Fruit fly (Drosophila melanogaster) whole organism, embryonic: Measurements from ENCODE around the gene CG5928.

Experiments
- B-H2 ChIP-seq: fragments of 200-800 bp; sonication (Bioruptor generic); optimal IDR thresholded peaks from 2 replicates; lab custom pipeline; 2018; ENCODE audit warnings: missing biosample characterization, mild to moderate bottlenecking, missing genetic modification characterization
- BEAF-32 ChIP-seq: fragments of 200-800 bp; sonication (Bioruptor generic); optimal IDR thresholded peaks from 3 replicates; lab custom pipeline; 2017; ENCODE audit warnings: missing biosample characterization, missing genetic modification characterization, mild to moderate bottlenecking, moderate library complexity, missing genetic modification reagents
- CG11247 ChIP-seq: fragments of 200-800 bp; sonication (Bioruptor generic); IDR thresholded peaks from 2 replicates; pipeline ENCODE4 v1.3.6; 2022; ENCODE audit warnings: missing biosample characterization, missing genetic modification characterization
- CG11695 ChIP-seq: fragments of 200-800 bp; sonication (Bioruptor generic); IDR thresholded peaks from 3 replicates; pipeline ENCODE4 v1.3.6; 2022; ENCODE audit warnings: missing biosample characterization, missing genetic modification characterization
- CG12769 ChIP-seq: fragments of 200-800 bp; sonication (Bioruptor generic); optimal IDR thresholded peaks from 2 replicates; lab custom pipeline; 2019; ENCODE audit warnings: missing biosample characterization, mild to moderate bottlenecking, missing genetic modification characterization, moderate library complexity
- CG13123 ChIP-seq: fragments of 200-800 bp; sonication (Bioruptor generic); optimal IDR thresholded peaks from 2 replicates; lab custom pipeline; 2016; ENCODE audit warnings: missing biosample characterization, missing genetic modification characterization
- CG14965 ChIP-seq: fragments of 200-800 bp; sonication (Bioruptor generic); optimal IDR thresholded peaks from 2 replicates; lab custom pipeline; 2016; ENCODE audit warnings: missing biosample characterization, missing genetic modification characterization, borderline replicate concordance
- CG15601 ChIP-seq: fragments of 200-800 bp; sonication (Bioruptor generic); optimal IDR thresholded peaks from 3 replicates; lab custom pipeline; 2019; ENCODE audit warnings: missing biosample characterization, mild to moderate bottlenecking, missing genetic modification characterization, moderate library complexity
- CG17186 ChIP-seq: fragments of 200-800 bp; sonication (Bioruptor generic); optimal IDR thresholded peaks from 3 replicates; lab custom pipeline; 2017; ENCODE audit warnings: missing biosample characterization, missing genetic modification reagents, missing genetic modification characterization
- CG17829 ChIP-seq: fragments of 200-800 bp; optimal IDR thresholded peaks from 2 replicates; lab custom pipeline; 2019; ENCODE audit warnings: missing biosample characterization, mild to moderate bottlenecking, missing genetic modification characterization, moderate library complexity
- CG2120 ChIP-seq: fragments of 200-800 bp; sonication (Bioruptor generic); optimal IDR thresholded peaks from 3 replicates; lab custom pipeline; 2016; ENCODE audit warnings: missing biosample characterization, missing genetic modification characterization
- CG2678 ChIP-seq: fragments of 200-800 bp; sonication (Bioruptor generic); optimal IDR thresholded peaks from 3 replicates; lab custom pipeline; 2019; ENCODE audit warnings: missing biosample characterization, mild to moderate bottlenecking, missing genetic modification characterization, moderate library complexity
- CG30431 ChIP-seq: fragments of 200-800 bp; sonication (Bioruptor generic); optimal IDR thresholded peaks from 2 replicates; lab custom pipeline; 2017; ENCODE audit warnings: missing biosample characterization, missing genetic modification characterization
- CG3281 ChIP-seq: fragments of 200-800 bp; sonication (Bioruptor generic); optimal IDR thresholded peaks from 3 replicates; lab custom pipeline; 2017; ENCODE audit warnings: missing biosample characterization, mild to moderate bottlenecking, missing genetic modification characterization
- CG5245 ChIP-seq: fragments of 200-800 bp; sonication (Bioruptor generic); optimal IDR thresholded peaks from 3 replicates; lab custom pipeline; 2016; ENCODE audit warnings: missing biosample characterization, missing genetic modification characterization
- CG6791 ChIP-seq: fragments of 200-800 bp; sonication (Bioruptor generic); IDR thresholded peaks from 3 replicates; pipeline ENCODE4 v1.3.6; 2022; ENCODE audit warnings: missing biosample characterization, missing genetic modification characterization; ENCODE audit not compliant: partially characterized antibody
- CG7372 ChIP-seq: fragments of 200-800 bp; sonication (Bioruptor generic); IDR thresholded peaks from 2 replicates; pipeline ENCODE4 v1.3.6; 2022; ENCODE audit warnings: missing biosample characterization, missing genetic modification characterization
- CG9797 ChIP-seq: fragments of 200-800 bp; sonication (Bioruptor generic); optimal IDR thresholded peaks from 3 replicates; lab custom pipeline; 2018; ENCODE audit warnings: missing biosample characterization, mild to moderate bottlenecking, missing genetic modification characterization
- CG9817 ChIP-seq: fragments of 200-800 bp; sonication (Bioruptor generic); optimal IDR thresholded peaks from 2 replicates; lab custom pipeline; 2018; ENCODE audit warnings: missing biosample characterization, mild to moderate bottlenecking, missing genetic modification characterization, moderate library complexity
- D19A ChIP-seq: fragments of 200-800 bp; optimal IDR thresholded peaks from 3 replicates; lab custom pipeline; 2019; ENCODE audit warnings: missing biosample characterization, mild to moderate bottlenecking, missing genetic modification characterization, moderate library complexity
- Dbx ChIP-seq: fragments of 200-800 bp; sonication (Bioruptor generic); IDR thresholded peaks from 3 replicates; pipeline ENCODE4 v1.3.6; 2022; ENCODE audit warnings: missing biosample characterization, missing genetic modification characterization
- Fer3 ChIP-seq: fragments of 200-800 bp; sonication (Bioruptor generic); optimal IDR thresholded peaks from 2 replicates; lab custom pipeline; 2018; ENCODE audit warnings: missing biosample characterization, mild to moderate bottlenecking, missing genetic modification characterization, moderate library complexity
- Hand ChIP-seq: fragments of 200-800 bp; sonication (Bioruptor generic); optimal IDR thresholded peaks from 2 replicates; lab custom pipeline; 2017; ENCODE audit warnings: mild to moderate bottlenecking, missing biosample characterization, missing genetic modification reagents, missing genetic modification characterization
- HmgZ ChIP-seq: fragments of 200-800 bp; sonication (Bioruptor generic); optimal IDR thresholded peaks from 2 replicates; lab custom pipeline; 2018; ENCODE audit warnings: missing biosample characterization, mild to moderate bottlenecking, missing genetic modification characterization
- Kr ChIP-seq: fragments of 200-800 bp; sonication (Bioruptor generic); optimal IDR thresholded peaks from 2 replicates; lab custom pipeline; 2017; ENCODE audit warnings: missing biosample characterization, mild to moderate bottlenecking, missing genetic modification characterization
- MESR4 ChIP-seq: fragments of 200-800 bp; sonication (Bioruptor generic); optimal IDR thresholded peaks from 2 replicates; lab custom pipeline; 2018; ENCODE audit warnings: missing biosample characterization, mild to moderate bottlenecking, missing genetic modification characterization, moderate library complexity
- NfI ChIP-seq: fragments of 200-800 bp; sonication (Bioruptor generic); optimal IDR thresholded peaks from 3 replicates; lab custom pipeline; 2018; ENCODE audit warnings: missing biosample characterization, mild to moderate bottlenecking, missing genetic modification characterization, moderate library complexity
- Ptx1 ChIP-seq: fragments of 200-800 bp; sonication (Bioruptor generic); IDR thresholded peaks from 2 replicates; pipeline ENCODE4 v1.3.6; 2022; ENCODE audit warnings: missing biosample characterization, missing genetic modification characterization
- TFAM ChIP-seq: fragments of 200-800 bp; sonication (Bioruptor generic); optimal IDR thresholded peaks from 2 replicates; lab custom pipeline; 2017; ENCODE audit warnings: missing biosample characterization, missing genetic modification characterization, inconsistent platforms
- Usf ChIP-seq: fragments of 200-800 bp; sonication (Bioruptor generic); optimal IDR thresholded peaks from 2 replicates; lab custom pipeline; 2017; ENCODE audit warnings: missing genotype, missing biosample characterization, missing genetic modification characterization
- amos ChIP-seq: fragments of 200-800 bp; sonication (Bioruptor generic); IDR thresholded peaks from 2 replicates; pipeline ENCODE4 v1.3.6; 2022; ENCODE audit warnings: missing biosample characterization, missing genetic modification characterization; ENCODE audit not compliant: partially characterized antibody
- ap ChIP-seq: fragments of 200-800 bp; sonication (Bioruptor generic); IDR thresholded peaks from 2 replicates; pipeline ENCODE4 v1.3.6; 2022; ENCODE audit warnings: missing biosample characterization, missing genetic modification characterization
- ara ChIP-seq: fragments of 200-800 bp; sonication (Bioruptor generic); IDR thresholded peaks from 2 replicates; pipeline ENCODE4 v1.3.6; 2022; ENCODE audit warnings: missing biosample characterization, missing genetic modification characterization
- br ChIP-seq: fragments of >200 bp; optimal IDR thresholded peaks from 2 replicates; lab custom pipeline; 2017
- cas ChIP-seq: fragments of 200-800 bp; sonication (Bioruptor generic); IDR thresholded peaks from 2 replicates; pipeline ENCODE4 v1.3.6; 2022; ENCODE audit warnings: missing biosample characterization, missing genetic modification characterization
- crp ChIP-seq, 2 experiments: fragments of 200-800 bp; sonication (Bioruptor generic); optimal IDR thresholded peaks; 2 replicates in 1 of 2; 3 replicates in 1 of 2; lab custom pipeline; 2017; ENCODE audit warnings: missing biosample characterization in 2 of 2, missing genetic modification characterization in 2 of 2, mild to moderate bottlenecking in 1 of 2, moderate library complexity in 1 of 2
- dati ChIP-seq: fragments of 200-800 bp; sonication (Bioruptor generic); IDR thresholded peaks from 2 replicates; pipeline ENCODE4 v1.3.6; 2022; ENCODE audit warnings: missing biosample characterization, missing genetic modification characterization
- dmrt99B ChIP-seq: fragments of 200-800 bp; sonication (Bioruptor generic); optimal IDR thresholded peaks from 2 replicates; lab custom pipeline; 2018; ENCODE audit warnings: missing biosample characterization, mild to moderate bottlenecking, missing genetic modification characterization, moderate library complexity
- ems ChIP-seq: fragments of 200-800 bp; sonication (Bioruptor generic); optimal IDR thresholded peaks from 3 replicates; lab custom pipeline; 2016; ENCODE audit warnings: missing biosample characterization, missing genetic modification characterization
- esg ChIP-seq: fragments of 200-800 bp; sonication (Bioruptor generic); conservative IDR thresholded peaks from 2 replicates; pipeline ENCODE4 v1.3.6; 2022; ENCODE audit warnings: missing biosample characterization, missing genetic modification characterization
- eyg ChIP-seq: fragments of 200-800 bp; sonication (Bioruptor generic); optimal IDR thresholded peaks from 3 replicates; lab custom pipeline; 2016; ENCODE audit warnings: missing biosample characterization, missing genetic modification characterization
- fd64A ChIP-seq: fragments of 200-800 bp; sonication (Bioruptor generic); optimal IDR thresholded peaks from 3 replicates; lab custom pipeline; 2018; ENCODE audit warnings: missing biosample characterization, mild to moderate bottlenecking, missing genetic modification characterization
- ftz-f1 ChIP-seq: fragments of 200-800 bp; sonication (Bioruptor generic); optimal IDR thresholded peaks from 2 replicates; lab custom pipeline; 2016; ENCODE audit warnings: missing biosample characterization, missing genetic modification characterization
- hkb ChIP-seq, 2 experiments: fragments of 200-800 bp in 1 of 2; fragments of >200 bp in 1 of 2; sonication (Bioruptor generic) in 1 of 2; IDR thresholded peaks in 1 of 2; optimal IDR thresholded peaks in 1 of 2; 2 replicates each; pipeline versions ENCODE4 v1.3.6 to Lab custom; 2017 to 2022; ENCODE audit warnings: missing biosample characterization in 1 of 2, missing genetic modification characterization in 1 of 2
- nerfin-2 ChIP-seq: fragments of 200-800 bp; sonication (Bioruptor generic); IDR thresholded peaks from 2 replicates; pipeline ENCODE4 v1.3.6; 2022; ENCODE audit warnings: missing biosample characterization, missing genetic modification characterization; ENCODE audit not compliant: partially characterized antibody
- pzg ChIP-seq: fragments of 200-800 bp; sonication (Bioruptor generic); optimal IDR thresholded peaks from 3 replicates; lab custom pipeline; 2018; ENCODE audit warnings: missing biosample characterization, mild to moderate bottlenecking, missing genetic modification characterization, moderate library complexity
- salm ChIP-seq: fragments of 200-800 bp; sonication (Bioruptor generic); optimal IDR thresholded peaks from 2 replicates; lab custom pipeline; 2018; ENCODE audit warnings: missing biosample characterization, mild to moderate bottlenecking, missing genetic modification characterization
- sima ChIP-seq: fragments of 200-800 bp; sonication (Bioruptor generic); optimal IDR thresholded peaks from 2 replicates; lab custom pipeline; 2016; ENCODE audit warnings: missing biosample characterization, missing genetic modification characterization

The CG5928 gene

DNA sequence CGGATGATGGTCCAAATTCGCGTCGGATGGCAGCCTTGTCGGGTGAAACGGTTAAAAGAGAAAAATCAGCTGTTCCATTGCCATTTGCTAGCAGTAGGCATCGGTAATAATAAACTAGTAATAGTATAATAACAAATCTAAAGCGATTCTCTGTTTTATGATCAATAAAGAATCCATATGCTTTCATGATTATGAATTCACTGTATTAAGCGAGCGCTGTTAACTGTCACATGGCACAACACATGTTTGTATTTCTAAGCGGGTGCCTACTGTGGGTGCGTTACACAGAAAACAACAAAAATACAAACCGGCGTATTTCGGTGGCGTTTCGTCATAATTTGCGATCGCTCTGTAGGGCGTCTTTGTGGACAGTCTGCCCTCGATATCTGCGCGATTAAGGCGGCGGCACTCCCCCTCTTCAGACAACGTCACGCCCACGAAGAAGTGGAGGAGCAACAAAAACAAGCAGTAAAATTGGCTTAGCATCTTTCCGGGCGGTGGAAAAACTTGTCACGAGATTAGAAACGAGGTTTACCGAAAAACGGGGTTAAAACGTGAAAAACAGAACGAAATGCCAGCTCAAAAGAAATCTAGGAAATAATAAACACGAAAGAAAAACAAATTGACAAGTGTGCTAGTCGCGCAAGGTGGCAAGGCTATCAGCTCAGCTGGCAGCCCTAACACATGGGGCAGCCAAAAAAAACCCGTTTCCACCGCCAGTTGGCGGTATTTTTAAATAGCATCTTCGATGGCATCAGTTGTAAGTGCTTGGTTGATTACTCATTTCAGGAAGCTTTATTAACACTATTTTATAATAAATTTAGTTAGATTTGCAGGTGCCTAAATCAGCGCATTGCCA is 23.3 kb downstream of the CG5928 start, which contains the start of the genes Nep1 and Mipp2 (continued):
- TF ChIP-seq CG15601 (tag; lab: Kevin White, UChicago) (no peak), HmgZ (tag; lab: Kevin White, UChicago) (no peak), esg (GFP tag; lab: Robert Waterston, UW) (0 out of 2 replicates have a peak, but pooled peaks have one; percentile 23), CG11695 (GFP tag; lab: Robert Waterston, UW) (no peak), dmrt99B (tag; lab: Kevin White, UChicago) (no peak), BEAF-32 (peak; percentile 28), br (lab: Kevin White, UChicago) (no peak), crp (GFP tag; optimal IDR thresholded peaks at IDR 0.05; lab: Kevin White, UChicago) (peak in 1 of 2 experiments; percentile 78), CG7372 (0 out of 2 replicates have a peak, but pooled peaks have one; percentile 20), Usf (GFP tag; lab: Kevin White, UChicago) (no peak), Dbx (no peak; the same call in 1 of the 3 replicates), Hand (no peak), ap (GFP tag; lab: Robert Waterston, UW) (no peak), amos (no peak), CG2678 (tag; lab: Kevin White, UChicago) (peak; percentile 52), MESR4 (GFP tag; lab: Kevin White, UChicago) (no peak), D19A (tag; lab: Kevin White, UChicago) (no peak), CG14965 (GFP tag; lab: Kevin White, UChicago) (no peak), pzg (GFP tag; lab: Kevin White, UChicago) (peak; percentile 25), CG13123 (GFP tag; lab: Kevin White, UChicago) (no peak), sima (GFP tag; lab: Kevin White, UChicago) (no peak), eyg (no peak), B-H2 (GFP tag; lab: Kevin White, UChicago) (no peak), Kr (GFP tag; lab: Kevin White, UChicago) (no peak), Fer3 (tag; lab: Kevin White, UChicago) (peak; percentile 46), TFAM (GFP tag; lab: Kevin White, UChicago) (no peak), CG9797 (GFP tag; lab: Kevin White, UChicago) (no peak), ftz-f1 (no peak), ara (GFP tag; lab: Robert Waterston, UW) (no peak), nerfin-2 (GFP tag; lab: Robert Waterston, UW) (no peak), CG6791 (GFP tag; lab: Robert Waterston, UW) (no peak), CG12769 (tag; lab: Kevin White, UChicago) (peak; percentile 51), CG17829 (tag; lab: Kevin White, UChicago) (no peak), ems (peak; percentile 1), hkb (optimal IDR thresholded peaks at IDR 0.05; lab: Kevin White, UChicago) (no peak), hkb (GFP tag; IDR thresholded peaks at IDR 0.05; lab: Robert Waterston, UW) (0 out of 2 replicates have a peak, but pooled peaks have one; percentile 6), CG3281 (GFP tag; lab: Kevin White, UChicago) (peak; percentile 16), CG9817 (tag; lab: Kevin White, UChicago) (peak; percentile 35), dati (no peak), salm (tag; lab: Kevin White, UChicago) (no peak), CG11247 (GFP tag; lab: Robert Waterston, UW) (peak; percentile 22; the same call in 1 of the 2 replicates), CG2120 (GFP tag; lab: Kevin White, UChicago) (peak; percentile 72), CG30431 (no peak), CG5245 (no peak), fd64A (GFP tag; lab: Kevin White, UChicago) (no peak), cas (GFP tag; lab: Robert Waterston, UW) (no peak), NfI (GFP tag; lab: Kevin White, UChicago) (peak; percentile 33), CG17186 (GFP tag; lab: Kevin White, UChicago) (no peak), Ptx1 (GFP tag; lab: Robert Waterston, UW) (peak; percentile 48)
